Worm (Caenorhabditis elegans): ENCODE data around the gene Y105C5A.1272.

ce11 chrIV:15691829-15692228, 45.0 kb downstream of the Y105C5A.1272 start:
- TF ChIP-seq rec-8 (tag; optimal IDR thresholded peaks at IDR 0.05), result no peak
- TF ChIP-seq K12H6.12 (tag; optimal IDR thresholded peaks at IDR 0.05), result no peak
- TF ChIP-seq ztf-28 (GFP tag; IDR thresholded peaks at IDR 0.05), result no peak
- no peak for TF ChIP-seq ztf-25 (GFP tag; IDR thresholded peaks at IDR 0.05)
- no peak for TF ChIP-seq B0336.3 (GFP tag; IDR thresholded peaks at IDR 0.05)
- no peak for TF ChIP-seq dpl-1 (GFP tag; optimal IDR thresholded peaks at IDR 0.05)
- no peak for TF ChIP-seq ets-4 (GFP tag; optimal IDR thresholded peaks at IDR 0.05)
- TF ChIP-seq snpc-3.4 (tag; optimal IDR thresholded peaks at IDR 0.05), result no peak
- TF ChIP-seq F23B12.7 (tag; optimal IDR thresholded peaks at IDR 0.05; ENCODE audit: insufficient read depth), result no peak

Measured in whole organism, young adult.